Worm (Caenorhabditis elegans): Measurements from ENCODE around the gene F45C12.17.

The F45C12.17 gene

ce11 chrII:1691011-1691410 is 34.9 kb upstream of the F45C12.17 start, which contains the start of gene fbxc-22:
Gene fbxc-22 (minus strand): TSS chrII:1691111.
- no peak for TF ChIP-seq ref-2 (tag; optimal IDR thresholded peaks at IDR 0.05)
- no peak for TF ChIP-seq nfya-1 (tag; optimal IDR thresholded peaks at IDR 0.05)
- no peak for TF ChIP-seq Y22D7AL.16 (tag; optimal IDR thresholded peaks at IDR 0.05)
- no peak for TF ChIP-seq ceh-22 (tag; optimal IDR thresholded peaks at IDR 0.05)
- no peak for TF ChIP-seq fkh-6 (tag; optimal IDR thresholded peaks at IDR 0.05)
- TF ChIP-seq dve-1 (tag; optimal IDR thresholded peaks at IDR 0.05): no peak
- TF ChIP-seq hlh-13 (GFP tag; optimal IDR thresholded peaks at IDR 0.05): no peak
- TF ChIP-seq C08G9.2 (tag; optimal IDR thresholded peaks at IDR 0.05): no peak

- TF ChIP-seq T23F11.4 (GFP tag; optimal IDR thresholded peaks at IDR 0.05) (no peak), fkh-10 (GFP tag; optimal IDR thresholded peaks at IDR 0.05) (no peak), tbx-7 (tag; optimal IDR thresholded peaks at IDR 0.05) (no peak), hlh-30 (tag; optimal IDR thresholded peaks at IDR 0.05; ENCODE audit: insufficient read depth) (no peak), unc-42 (tag; optimal IDR thresholded peaks at IDR 0.05) (no peak), rnt-1 (tag; optimal IDR thresholded peaks at IDR 0.05) (no peak), ceh-9 (tag; optimal IDR thresholded peaks at IDR 0.05) (no peak), sdc-2 (tag; optimal IDR thresholded peaks at IDR 0.05) (no peak), hlh-6 (tag; optimal IDR thresholded peaks at IDR 0.05) (no peak), ceh-45 (GFP tag; IDR thresholded peaks at IDR 0.05) (no peak), ceh-2 (tag; optimal IDR thresholded peaks at IDR 0.05) (no peak), mec-3 (tag; optimal IDR thresholded peaks at IDR 0.05; ENCODE audit: borderline replicate concordance) (no peak), sox-4 (tag; optimal IDR thresholded peaks at IDR 0.05) (no peak), ceh-31 (tag; optimal IDR thresholded peaks at IDR 0.05) (no peak), fkh-6 (tag; optimal IDR thresholded peaks at IDR 0.05) (no peak)
Observed at ce11 chrII:1692827-1693226, 33.1 kb upstream of the F45C12.17 start, which contains the start of gene fbxc-21. Gene fbxc-21 (minus strand): TSS chrII:1692927.

- no peak for TF ChIP-seq syd-9 (tag; optimal IDR thresholded peaks at IDR 0.05)
- TF ChIP-seq gmeb-2 (tag; optimal IDR thresholded peaks at IDR 0.05): no peak
Observed at ce11 chrII:1694530-1694929, 31.4 kb upstream of the F45C12.17 start, which contains the start of gene fbxc-26. Gene fbxc-26 (minus strand): TSS chrII:1694630.

ce11 chrII:1695861-1696260 is 30.1 kb upstream of the F45C12.17 start, which contains the start of gene F58E1.13:
Gene F58E1.13 (minus strand): TSS chrII:1695872.
- no peak for TF ChIP-seq hlh-8 (tag; optimal IDR thresholded peaks at IDR 0.05)
- no peak for TF ChIP-seq pqm-1 (tag; optimal IDR thresholded peaks at IDR 0.05)
- TF ChIP-seq gmeb-2 (tag; optimal IDR thresholded peaks at IDR 0.05): no peak

ce11 chrII:1703363-1703762 is 22.5 kb upstream of the F45C12.17 start, which contains the start of gene fbxb-47:
Gene fbxb-47 (minus strand): TSS chrII:1703463.
- TF ChIP-seq T23F11.4 (GFP tag; optimal IDR thresholded peaks at IDR 0.05) (no peak), ceh-6 (GFP tag; optimal IDR thresholded peaks at IDR 0.05) (no peak), odd-2 (tag; optimal IDR thresholded peaks at IDR 0.05) (no peak), zip-5 (tag; optimal IDR thresholded peaks at IDR 0.05) (no peak), pros-1 (tag; optimal IDR thresholded peaks at IDR 0.05) (no peak)

- no peak for TF ChIP-seq dmd-4 (tag; optimal IDR thresholded peaks at IDR 0.05; ENCODE audit: borderline replicate concordance)
- no peak for TF ChIP-seq K09A11.1 (tag; optimal IDR thresholded peaks at IDR 0.05; ENCODE audit: insufficient read depth)
- no peak for TF ChIP-seq ztf-16 (tag; optimal IDR thresholded peaks at IDR 0.05)
- TF ChIP-seq C08G9.2 (tag; optimal IDR thresholded peaks at IDR 0.05): no peak
- no peak for TF ChIP-seq ceh-9 (tag; optimal IDR thresholded peaks at IDR 0.05)
- no peak for TF ChIP-seq tbx-7 (tag; optimal IDR thresholded peaks at IDR 0.05)
- TF ChIP-seq lin-11 (tag; optimal IDR thresholded peaks at IDR 0.05): no peak
- no peak for TF ChIP-seq ceh-22 (tag; optimal IDR thresholded peaks at IDR 0.05)
- TF ChIP-seq lim-6 (tag; optimal IDR thresholded peaks at IDR 0.05): no peak
- no peak for TF ChIP-seq sox-4 (tag; optimal IDR thresholded peaks at IDR 0.05)
- no peak for TF ChIP-seq pag-3 (tag; optimal IDR thresholded peaks at IDR 0.05; ENCODE audit: borderline replicate concordance)
- TF ChIP-seq K02D7.2 (tag; optimal IDR thresholded peaks at IDR 0.05): no peak
- no peak for TF ChIP-seq ets-4 (tag; optimal IDR thresholded peaks at IDR 0.05)
- TF ChIP-seq hlh-15 (tag; optimal IDR thresholded peaks at IDR 0.05): no peak
- no peak for TF ChIP-seq pax-1 (tag; optimal IDR thresholded peaks at IDR 0.05)
- no peak for TF ChIP-seq syd-9 (tag; optimal IDR thresholded peaks at IDR 0.05)
- no peak for TF ChIP-seq che-1 (tag; optimal IDR thresholded peaks at IDR 0.05)
- no peak for TF ChIP-seq C38D4.7 (GFP tag; optimal IDR thresholded peaks at IDR 0.05)
Observed at ce11 chrII:1706385-1706784, 19.5 kb upstream of the F45C12.17 start, which contains the start of gene sdz-18. Gene sdz-18 (minus strand): TSS chrII:1706485.

All from whole organism, late embryonic.